Worm (Caenorhabditis elegans) whole organism, mixed stage, embryonic: ENCODE data around the gene oat-1.

Source experiments
- M03D4.4 ChIP-seq: sonication (generic microtip); optimal IDR thresholded peaks from 2 replicates; lab custom pipeline; 2017; ENCODE audit warnings: mild to moderate bottlenecking, missing genetic modification characterization, missing compliant biosample characterization
- bed-3 ChIP-seq: fragments of 200-800 bp; sonication (Bioruptor generic); optimal IDR thresholded peaks from 3 replicates; lab custom pipeline; 2018; ENCODE audit warnings: mild to moderate bottlenecking, missing genetic modification characterization, moderate library complexity, missing compliant biosample characterization
- blmp-1 ChIP-seq: fragments of 150-350 bp; optimal IDR thresholded peaks from 2 replicates; lab custom pipeline; 2014; ENCODE audit warnings: missing biosample characterization, missing genetic modification characterization
- ceh-43 ChIP-seq: fragments of 200-800 bp; sonication (Bioruptor generic); optimal IDR thresholded peaks from 2 replicates; lab custom pipeline; 2018; ENCODE audit warnings: mild to moderate bottlenecking, missing genetic modification characterization, moderate library complexity, missing compliant biosample characterization
- ceh-83 ChIP-seq: fragments of 200-800 bp; sonication (Bioruptor generic); optimal IDR thresholded peaks from 2 replicates; lab custom pipeline; 2018; ENCODE audit warnings: mild to moderate bottlenecking, missing genetic modification characterization, missing compliant biosample characterization
- ces-1 ChIP-seq: fragments of 150-350 bp; optimal IDR thresholded peaks from 2 replicates; lab custom pipeline; 2014; ENCODE audit warnings: missing biosample characterization, missing genetic modification reagents, missing genetic modification characterization
- cnd-1 ChIP-seq: fragments of 200-800 bp; sonication (Bioruptor generic); optimal IDR thresholded peaks from 2 replicates; lab custom pipeline; 2018; ENCODE audit warnings: mild to moderate bottlenecking, missing genetic modification characterization, missing compliant biosample characterization
- drap-1 ChIP-seq: fragments of 200-800 bp; sonication (Bioruptor generic); optimal IDR thresholded peaks from 3 replicates; lab custom pipeline; 2018; ENCODE audit warnings: mild to moderate bottlenecking, missing genetic modification characterization, missing compliant biosample characterization
- elt-1 ChIP-seq: sonication (generic microtip); optimal IDR thresholded peaks from 2 replicates; lab custom pipeline; 2017; ENCODE audit warnings: missing genetic modification characterization, mild to moderate bottlenecking, missing compliant biosample characterization, antibody characterized with exemption, moderate library complexity, borderline replicate concordance; ENCODE audit not compliant: insufficient read depth
- flh-1 ChIP-seq: fragments of 200-800 bp; sonication (Bioruptor generic); optimal IDR thresholded peaks from 2 replicates; lab custom pipeline; 2018; ENCODE audit warnings: mild to moderate bottlenecking, missing genetic modification characterization, moderate library complexity, missing compliant biosample characterization
- ham-2 ChIP-seq: fragments of 200-800 bp; sonication (Bioruptor generic); optimal IDR thresholded peaks from 2 replicates; lab custom pipeline; 2018; ENCODE audit warnings: mild to moderate bottlenecking, missing genetic modification characterization, missing compliant biosample characterization
- hlh-1 ChIP-seq: fragments of 150-350 bp; optimal IDR thresholded peaks from 2 replicates; lab custom pipeline; 2014; ENCODE audit warnings: missing biosample characterization, missing genetic modification reagents, missing genetic modification characterization
- lin-13 ChIP-seq: fragments of 150-350 bp; optimal IDR thresholded peaks from 2 replicates; lab custom pipeline; 2014; ENCODE audit warnings: missing biosample characterization, missing genetic modification characterization
- lsy-2 ChIP-seq: fragments of 150-350 bp; optimal IDR thresholded peaks from 2 replicates; lab custom pipeline; 2014; ENCODE audit warnings: missing biosample characterization, missing genetic modification characterization
- mab-5 ChIP-seq: fragments of 150-350 bp; optimal IDR thresholded peaks from 2 replicates; lab custom pipeline; 2014; ENCODE audit warnings: missing biosample characterization, missing genetic modification characterization
- mep-1 ChIP-seq: fragments of 150-350 bp; optimal IDR thresholded peaks from 2 replicates; lab custom pipeline; 2017; ENCODE audit warnings: missing biosample characterization, missing genetic modification reagents, missing genetic modification characterization, inconsistent platforms
- mls-2 ChIP-seq: sonication (generic microtip); optimal IDR thresholded peaks from 2 replicates; lab custom pipeline; 2016; ENCODE audit warnings: mild to moderate bottlenecking, missing genetic modification characterization, moderate library complexity, missing compliant biosample characterization
- nhr-12 ChIP-seq: fragments of 150-350 bp; optimal IDR thresholded peaks from 2 replicates; lab custom pipeline; 2014; ENCODE audit warnings: missing biosample characterization, missing genetic modification characterization
- nhr-2 ChIP-seq: fragments of 150-350 bp; optimal IDR thresholded peaks from 2 replicates; lab custom pipeline; 2014; ENCODE audit warnings: missing biosample characterization, missing genetic modification characterization
- nhr-237 ChIP-seq: fragments of 150-350 bp; optimal IDR thresholded peaks from 2 replicates; lab custom pipeline; 2014; ENCODE audit warnings: missing biosample characterization, missing genetic modification characterization
- nhr-28 ChIP-seq: fragments of 150-350 bp; optimal IDR thresholded peaks from 2 replicates; lab custom pipeline; 2014; ENCODE audit warnings: missing biosample characterization, missing genetic modification characterization
- pha-4 ChIP-seq: fragments of 150-350 bp; optimal IDR thresholded peaks from 2 replicates; lab custom pipeline; 2018; ENCODE audit warnings: missing biosample characterization, missing genetic modification reagents, missing genetic modification characterization
- sem-2 ChIP-seq: fragments of 200-800 bp; sonication (Bioruptor generic); optimal IDR thresholded peaks from 2 replicates; lab custom pipeline; 2018; ENCODE audit warnings: mild to moderate bottlenecking, missing genetic modification characterization, missing compliant biosample characterization
- snpc-4 ChIP-seq: fragments of 150-350 bp; optimal IDR thresholded peaks from 2 replicates; lab custom pipeline; 2014; ENCODE audit warnings: missing biosample characterization, missing genetic modification characterization
- sptf-1 ChIP-seq: sonication (generic microtip); optimal IDR thresholded peaks from 2 replicates; lab custom pipeline; 2017; ENCODE audit warnings: mild to moderate bottlenecking, missing genetic modification characterization, moderate library complexity, missing compliant biosample characterization
- unc-120 ChIP-seq: sonication (generic microtip); optimal IDR thresholded peaks from 2 replicates; lab custom pipeline; 2017; ENCODE audit warnings: missing genetic modification characterization, missing compliant biosample characterization; ENCODE audit not compliant: poor library complexity, severe bottlenecking
- unc-39 ChIP-seq: fragments of 150-350 bp; optimal IDR thresholded peaks from 2 replicates; lab custom pipeline; 2014; ENCODE audit warnings: missing biosample characterization, missing genetic modification characterization
- unc-62 ChIP-seq: fragments of 150-350 bp; optimal IDR thresholded peaks from 2 replicates; lab custom pipeline; 2014; ENCODE audit warnings: missing biosample characterization, missing genetic modification reagents, missing genetic modification characterization
- ztf-11 ChIP-seq: fragments of 150-350 bp; optimal IDR thresholded peaks from 2 replicates; lab custom pipeline; 2014; ENCODE audit warnings: missing biosample characterization, missing genetic modification characterization

oat-1 gene

DNA sequence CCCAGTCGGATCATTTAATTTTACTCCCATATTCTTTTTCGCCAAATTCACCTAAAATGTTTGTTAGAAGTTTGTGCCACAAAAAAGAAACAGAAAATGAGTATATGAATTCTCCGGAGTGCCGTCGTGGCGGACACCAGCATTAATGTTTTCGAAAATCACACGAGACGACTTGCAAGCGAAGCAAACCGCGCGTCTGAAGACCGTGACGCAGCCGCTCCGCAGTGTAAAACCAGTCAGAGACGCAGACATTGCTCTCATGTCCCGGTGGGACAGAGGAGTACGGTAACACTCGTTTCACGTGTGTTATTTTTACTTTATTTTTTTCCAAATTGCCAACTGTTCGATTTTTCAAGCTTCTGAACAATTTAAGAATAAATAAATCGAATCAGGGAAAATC is 39.7 kb downstream of the oat-1 start, which contains the start of the genes T26A8.4 and pdtf-1 (continued):
- TF ChIP-seq drap-1 (GFP tag; lab: Kevin White, UChicago) = peak; percentile 64
- peak; percentile 38 for TF ChIP-seq mab-5 (tag; lab: Kevin White, UChicago)
- peak; percentile 99 for TF ChIP-seq lsy-2
- no peak for TF ChIP-seq elt-1
- no peak for TF ChIP-seq nhr-28
- peak; percentile 97 for TF ChIP-seq hlh-1 (tag; lab: Kevin White, UChicago)
- TF ChIP-seq ztf-11 (tag; lab: Kevin White, UChicago) = peak; percentile 81
- TF ChIP-seq, all 35 proteins: peak for 26

DNA sequence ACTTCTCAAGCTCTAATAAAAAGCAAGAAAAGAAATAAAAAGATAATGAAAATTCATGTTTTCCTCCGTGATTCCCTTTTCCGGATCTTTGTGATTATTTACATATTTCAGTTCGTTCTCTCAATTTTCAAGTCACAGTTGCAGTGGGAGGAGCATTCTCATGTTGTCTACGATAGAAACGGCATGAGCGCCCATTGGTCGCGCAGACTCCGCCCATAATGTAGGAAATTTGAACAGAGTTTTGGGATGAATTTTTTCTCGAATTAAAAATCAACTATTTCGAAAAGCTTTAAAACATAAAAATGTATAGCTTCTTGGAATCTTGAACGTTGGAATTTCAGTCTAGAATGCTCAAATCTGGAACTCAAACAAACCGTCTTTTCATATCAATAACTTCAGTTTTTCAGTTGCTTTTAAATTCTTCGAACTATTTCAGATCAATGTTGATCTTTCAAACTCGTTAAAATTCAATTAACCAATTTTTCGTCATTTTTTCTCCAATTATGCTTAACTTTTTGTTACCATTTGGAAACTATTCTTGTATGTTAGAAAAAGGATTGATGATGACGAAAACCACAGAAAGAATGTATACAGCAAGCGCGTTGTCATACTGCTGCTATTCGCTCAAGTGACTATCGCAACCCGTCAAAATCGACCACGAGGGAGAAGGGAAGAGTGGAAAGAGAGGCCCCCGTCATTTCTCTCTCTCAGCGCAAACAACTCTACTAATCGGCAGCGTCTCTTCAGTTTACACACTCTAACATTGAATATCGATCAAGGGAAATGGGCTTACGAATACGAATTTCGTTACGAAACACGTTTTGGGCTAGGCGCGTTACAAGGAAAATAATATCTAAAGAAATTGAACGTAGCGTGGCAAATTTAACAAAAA is 40.6 kb downstream of the oat-1 start:
- no peak for TF ChIP-seq bed-3 (GFP tag; lab: Kevin White, UChicago)
- TF ChIP-seq nhr-237 (tag; lab: Kevin White, UChicago) = peak; percentile 36
- TF ChIP-seq lsy-2 = peak; percentile 83
- TF ChIP-seq cnd-1 (tag; lab: Kevin White, UChicago) = peak; percentile 16
- TF ChIP-seq unc-62 (GFP tag; lab: Kevin White, UChicago) = peak; percentile 55
- TF ChIP-seq lin-13 (tag; lab: Kevin White, UChicago) = peak; percentile 54
- no peak for TF ChIP-seq unc-39 (tag; lab: Kevin White, UChicago)
- no peak for TF ChIP-seq blmp-1 (tag; lab: Kevin White, UChicago)
- peak; percentile 31 for TF ChIP-seq nhr-2 (tag; lab: Kevin White, UChicago)
- TF ChIP-seq ces-1 = peak; percentile 90
- TF ChIP-seq ham-2 = peak; percentile 74
- no peak for TF ChIP-seq ceh-83 (GFP tag; lab: Kevin White, UChicago)
- TF ChIP-seq nhr-12 (tag; lab: Kevin White, UChicago) = peak; percentile 10
- TF ChIP-seq ceh-43 (GFP tag; lab: Kevin White, UChicago) = no peak
- peak; percentile 68 for TF ChIP-seq pha-4 (tag; lab: Kevin White, UChicago)
- peak; percentile 52 for TF ChIP-seq hlh-1 (tag; lab: Kevin White, UChicago)
- no peak for TF ChIP-seq sem-2 (GFP tag; lab: Kevin White, UChicago)
- TF ChIP-seq drap-1 (GFP tag; lab: Kevin White, UChicago) = no peak
- no peak for TF ChIP-seq flh-1
- TF ChIP-seq mep-1 (tag; lab: Kevin White, UChicago) = peak; percentile 20
- no peak for TF ChIP-seq ztf-11 (tag; lab: Kevin White, UChicago)

DNA sequence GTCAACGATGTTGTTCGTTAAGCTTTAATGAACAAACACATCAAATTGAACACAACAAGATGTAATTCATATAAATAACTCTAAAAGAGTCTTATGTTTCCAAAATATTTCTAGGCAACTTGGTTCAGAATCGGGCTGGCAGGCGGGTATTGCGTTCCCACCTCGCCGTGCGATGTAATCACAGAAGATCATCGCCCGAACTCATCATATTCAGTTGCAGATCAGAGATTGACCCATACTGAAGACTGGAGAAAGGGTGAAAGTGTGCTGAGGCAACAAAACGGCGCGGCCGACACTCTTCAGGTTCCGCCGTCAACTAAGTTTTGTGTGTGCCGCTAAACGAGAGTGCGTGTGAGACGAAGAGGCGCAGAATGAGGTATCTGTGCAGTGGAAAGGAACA is 43.9 kb downstream of the oat-1 start:
- no peak for TF ChIP-seq elt-1
- TF ChIP-seq nhr-2 (tag; lab: Kevin White, UChicago) = peak; percentile 9
- TF ChIP-seq lsy-2 = peak; percentile 78
- no peak for TF ChIP-seq unc-62 (GFP tag; lab: Kevin White, UChicago)
- peak; percentile 73 for TF ChIP-seq lin-13 (tag; lab: Kevin White, UChicago)
- peak; percentile 28 for TF ChIP-seq cnd-1 (tag; lab: Kevin White, UChicago)
- TF ChIP-seq M03D4.4 = peak; percentile 47
- TF ChIP-seq sem-2 (GFP tag; lab: Kevin White, UChicago) = peak; percentile 33
- no peak for TF ChIP-seq snpc-4 (tag; lab: Kevin White, UChicago)
- peak; percentile 81 for TF ChIP-seq drap-1 (GFP tag; lab: Kevin White, UChicago)
- TF ChIP-seq nhr-237 (tag; lab: Kevin White, UChicago) = no peak
- TF ChIP-seq sptf-1 (tag; lab: Kevin White, UChicago) = peak; percentile 59
- TF ChIP-seq ceh-83 (GFP tag; lab: Kevin White, UChicago) = peak; percentile 64
- TF ChIP-seq mep-1 (tag; lab: Kevin White, UChicago) = peak; percentile 32
- peak; percentile 30 for TF ChIP-seq pha-4 (tag; lab: Kevin White, UChicago)
- TF ChIP-seq mls-2 (tag; lab: Kevin White, UChicago) = peak; percentile 24
- TF ChIP-seq unc-120 (tag; lab: Kevin White, UChicago) = no peak
- peak; percentile 36 for TF ChIP-seq ces-1
- TF ChIP-seq hlh-1 (tag; lab: Kevin White, UChicago) = peak; percentile 49
- TF ChIP-seq ceh-43 (GFP tag; lab: Kevin White, UChicago) = peak; percentile 15
- TF ChIP-seq, all 35 proteins: peak for 15

DNA sequence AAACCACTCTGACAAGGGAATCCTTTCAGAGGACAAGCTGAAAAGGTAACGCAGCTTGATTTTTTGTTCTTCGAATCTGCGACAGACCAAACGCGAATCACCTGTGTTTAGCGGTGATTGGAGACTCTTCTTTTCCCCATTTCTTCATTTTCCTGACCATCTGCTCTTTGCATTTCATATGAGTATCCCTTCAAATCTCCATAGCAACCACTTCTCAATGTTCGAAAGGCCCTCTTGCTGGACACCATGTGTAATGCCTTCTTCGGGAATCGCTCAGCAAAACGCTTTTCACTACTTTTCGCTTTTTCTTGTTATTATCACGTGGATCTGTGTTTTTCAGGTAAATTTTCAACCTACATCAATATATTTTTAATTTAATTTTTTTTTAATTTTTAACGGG is 45.9 kb downstream of the oat-1 start, which contains the start of the genes T26A8.3 and tmem-231:
Gene T26A8.3 (minus strand): TSS at position 101 of the 400 bp plus-strand sequence.
Gene tmem-231 (plus strand): TSS at position 249 of the 400 bp plus-strand sequence.
- TF ChIP-seq pha-4 (tag; lab: Kevin White, UChicago) (no peak), M03D4.4 (no peak)
- TF ChIP-seq, all 35 proteins: peak for 0
